Fruit fly (Drosophila melanogaster): Measurements from ENCODE around the gene CG11563.
A peak's percentile ranks its signal among the peaks of the same experiment; 100 is the strongest.

The CG11563 gene

DNA sequence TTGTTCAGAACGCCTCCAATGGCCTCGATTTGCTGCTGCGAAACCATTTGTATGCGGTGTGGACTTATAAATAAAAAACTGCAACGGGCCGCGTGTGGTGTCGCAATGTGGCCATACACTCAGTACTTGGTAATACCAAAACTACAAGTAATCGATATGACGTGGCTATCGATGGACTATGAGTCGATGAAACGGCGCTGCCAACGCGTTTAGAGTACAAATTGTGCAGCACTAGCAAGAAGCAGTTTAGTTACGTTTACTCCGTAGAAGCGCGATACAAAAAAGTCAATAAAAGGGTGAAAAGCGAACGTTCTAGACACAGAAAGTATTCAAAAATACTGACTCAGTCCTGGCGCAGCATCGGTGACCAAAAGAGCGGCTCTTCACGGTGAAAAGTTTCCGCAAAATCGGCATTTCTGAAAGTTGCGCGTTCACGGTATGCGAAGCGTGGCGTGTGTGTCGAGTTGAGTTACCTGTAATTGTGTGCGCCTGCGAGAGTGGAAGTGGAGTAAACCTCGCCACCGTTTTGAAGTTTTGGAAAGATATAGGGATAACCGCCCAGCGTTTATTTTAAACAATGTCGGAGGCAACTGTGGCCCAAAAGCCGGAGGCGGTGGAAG is 10.7 kb downstream of the CG11563 start, which contains the start of the genes nero and CG1910 (continued):
- TF ChIP-seq her (GFP tag; optimal IDR thresholded peaks at IDR 0.05) (no peak), CG10267 (tag; optimal IDR thresholded peaks at IDR 0.05) (peak; percentile 85), Poxn (GFP tag; IDR thresholded peaks at IDR 0.05) (no peak), Scr (GFP tag; IDR thresholded peaks at IDR 0.05; ENCODE audit: partially characterized antibody) (no peak), CG17186 (GFP tag; optimal IDR thresholded peaks at IDR 0.05) (peak; percentile 88), Stat92E (GFP tag; optimal IDR thresholded peaks at IDR 0.05) (no peak), dysf (GFP tag; IDR thresholded peaks at IDR 0.05) (no peak), CG6689 (GFP tag; IDR thresholded peaks at IDR 0.05) (no peak), Hr78 (GFP tag; optimal IDR thresholded peaks at IDR 0.05) (no peak), p53 (GFP tag; optimal IDR thresholded peaks at IDR 0.05) (no peak), Hmr (GFP tag; optimal IDR thresholded peaks at IDR 0.05) (no peak), HLH4C (GFP tag; IDR thresholded peaks at IDR 0.05; ENCODE audit: partially characterized antibody) (no peak), CG14014 (GFP tag; IDR thresholded peaks at IDR 0.05) (no peak), CG30020 (tag; optimal IDR thresholded peaks at IDR 0.05) (no peak), lmd (GFP tag; IDR thresholded peaks at IDR 0.05) (no peak), CG11723 (GFP tag; optimal IDR thresholded peaks at IDR 0.05) (no peak), CG4360 (GFP tag; IDR thresholded peaks at IDR 0.05) (no peak), Spps (tag; optimal IDR thresholded peaks at IDR 0.05) (no peak), Dip3 (GFP tag; optimal IDR thresholded peaks at IDR 0.05) (no peak), CG9932 (GFP tag; IDR thresholded peaks at IDR 0.05) (no peak), CG7963 (GFP tag; IDR thresholded peaks at IDR 0.05; ENCODE audit: partially characterized antibody) (no peak), CG18764 (GFP tag; optimal IDR thresholded peaks at IDR 0.05) (no peak), CG3407 (GFP tag; optimal IDR thresholded peaks at IDR 0.05) (no peak), aop (GFP tag; IDR thresholded peaks at IDR 0.05) (no peak), D19A (tag; optimal IDR thresholded peaks at IDR 0.05) (no peak), Doc2 (GFP tag; IDR thresholded peaks at IDR 0.05) (no peak), MBD-R2 (GFP tag; IDR thresholded peaks at IDR 0.05) (no peak), CG12942 (GFP tag; optimal IDR thresholded peaks at IDR 0.05) (no peak), H2.0 (GFP tag; IDR thresholded peaks at IDR 0.05) (no peak), CG3726 (GFP tag; IDR thresholded peaks at IDR 0.05) (no peak), D19B (GFP tag; optimal IDR thresholded peaks at IDR 0.05) (peak; percentile 25), CG11456 (GFP tag; IDR thresholded peaks at IDR 0.05) (no peak), Tbp (GFP tag; optimal IDR thresholded peaks at IDR 0.05) (no peak), CG6854 (GFP tag; optimal IDR thresholded peaks at IDR 0.05) (no peak), sens (GFP tag) (peak; percentile 65), HLH3B (GFP tag; IDR thresholded peaks at IDR 0.05) (no peak), dimm (GFP tag; IDR thresholded peaks at IDR 0.05) (no peak), CG7556 (GFP tag; optimal IDR thresholded peaks at IDR 0.05) (no peak), pros (GFP tag; optimal IDR thresholded peaks at IDR 0.05) (no peak), Drgx (GFP tag; IDR thresholded peaks at IDR 0.05) (no peak), sim (GFP tag; IDR thresholded peaks at IDR 0.05) (no peak), vvl (GFP tag; IDR thresholded peaks at IDR 0.05) (no peak), Oli (tag; optimal IDR thresholded peaks at IDR 0.05) (no peak), CG31441 (GFP tag; IDR thresholded peaks at IDR 0.05) (no peak), CG12071 (GFP tag; optimal IDR thresholded peaks at IDR 0.05) (no peak), CG16815 (GFP tag; optimal IDR thresholded peaks at IDR 0.05) (no peak), CG10209 (GFP tag; optimal IDR thresholded peaks at IDR 0.05) (no peak), CG10979 (tag; optimal IDR thresholded peaks at IDR 0.05) (no peak), CG15479 (GFP tag; optimal IDR thresholded peaks at IDR 0.05) (peak; percentile 84), CG3281 (GFP tag; optimal IDR thresholded peaks at IDR 0.05) (no peak), CG17328 (GFP tag; IDR thresholded peaks at IDR 0.05) (no peak), CTCF (GFP tag; optimal IDR thresholded peaks at IDR 0.05) (peak; percentile 39)
